Fruit fly (Drosophila melanogaster) whole organism, embryonic: ENCODE data around the gene CG17239.

Source experiments
- Atf6 ChIP-seq: fragments of 200-800 bp; sonication (Bioruptor generic); IDR thresholded peaks from 2 replicates; pipeline ENCODE4 v1.3.6; 2022; ENCODE audit warnings: missing biosample characterization, missing genetic modification characterization
- Bgb ChIP-seq: fragments of 200-800 bp; sonication (Bioruptor generic); IDR thresholded peaks from 2 replicates; pipeline ENCODE4 v1.3.6; 2022; ENCODE audit warnings: missing biosample characterization, missing genetic modification characterization; ENCODE audit not compliant: partially characterized antibody
- CG1233 ChIP-seq: fragments of 200-800 bp; sonication (Bioruptor generic); optimal IDR thresholded peaks from 4 replicates; lab custom pipeline; 2018; ENCODE audit warnings: missing biosample characterization, mild to moderate bottlenecking, missing genetic modification characterization
- CG1603 ChIP-seq: fragments of 200-800 bp; sonication (Bioruptor generic); optimal IDR thresholded peaks from 2 replicates; lab custom pipeline; 2019; ENCODE audit warnings: missing biosample characterization, mild to moderate bottlenecking, missing genetic modification characterization, moderate library complexity
- CG17361 ChIP-seq: fragments of 200-800 bp; sonication (Bioruptor generic); IDR thresholded peaks from 3 replicates; pipeline ENCODE4 v1.3.6; 2022; ENCODE audit warnings: missing biosample characterization, missing genetic modification characterization
- CG18619 ChIP-seq: fragments of 200-800 bp; sonication (Bioruptor generic); optimal IDR thresholded peaks from 3 replicates; lab custom pipeline; 2017; ENCODE audit warnings: missing biosample characterization, mild to moderate bottlenecking, missing genetic modification characterization
- CG32767 ChIP-seq: fragments of 200-800 bp; sonication (Bioruptor generic); IDR thresholded peaks from 2 replicates; pipeline ENCODE4 v1.3.6; 2022; ENCODE audit warnings: missing biosample characterization, missing genetic modification characterization
- CG34422 ChIP-seq: fragments of 200-800 bp; sonication (Bioruptor generic); IDR thresholded peaks from 3 replicates; pipeline ENCODE4 v1.3.6; 2022; ENCODE audit warnings: missing biosample characterization, missing genetic modification characterization
- CG4360 ChIP-seq: fragments of 200-800 bp; sonication (Bioruptor generic); IDR thresholded peaks from 2 replicates; pipeline ENCODE4 v1.3.6; 2022; ENCODE audit warnings: missing biosample characterization, missing genetic modification characterization
- CG5245 ChIP-seq: fragments of 200-800 bp; sonication (Bioruptor generic); optimal IDR thresholded peaks from 3 replicates; lab custom pipeline; 2016; ENCODE audit warnings: missing biosample characterization, missing genetic modification characterization
- CG6689 ChIP-seq: fragments of 200-800 bp; sonication (Bioruptor generic); IDR thresholded peaks from 2 replicates; pipeline ENCODE4 v1.3.6; 2022; ENCODE audit warnings: missing biosample characterization, missing genetic modification characterization
- CG7357 ChIP-seq: fragments of 200-800 bp; sonication (Bioruptor generic); IDR thresholded peaks from 3 replicates; pipeline ENCODE4 v1.3.6; 2022; ENCODE audit warnings: missing biosample characterization, missing genetic modification characterization
- CG7745 ChIP-seq: fragments of 200-800 bp; sonication (Bioruptor generic); optimal IDR thresholded peaks from 2 replicates; lab custom pipeline; 2018; ENCODE audit warnings: missing biosample characterization, mild to moderate bottlenecking, missing genetic modification characterization, moderate library complexity
- CG9437 ChIP-seq: fragments of 200-800 bp; sonication (Bioruptor generic); optimal IDR thresholded peaks from 2 replicates; lab custom pipeline; 2018; ENCODE audit warnings: missing biosample characterization, mild to moderate bottlenecking, missing genetic modification characterization
- Dad ChIP-seq: fragments of 200-800 bp; sonication (Bioruptor generic); optimal IDR thresholded peaks from 3 replicates; lab custom pipeline; 2016; ENCODE audit warnings: missing biosample characterization, missing genetic modification characterization
- Elba2 ChIP-seq: fragments of 200-800 bp; sonication (Bioruptor generic); optimal IDR thresholded peaks from 3 replicates; lab custom pipeline; 2016; ENCODE audit warnings: missing biosample characterization, missing genetic modification characterization
- Ets65A ChIP-seq: fragments of 200-800 bp; sonication (Bioruptor generic); peaks from one replicate; lab custom pipeline; 2016; ENCODE audit warnings: missing biosample characterization, missing genetic modification characterization
- H2.0 ChIP-seq: fragments of 200-800 bp; sonication (Bioruptor generic); IDR thresholded peaks from 2 replicates; pipeline ENCODE4 v1.3.6; 2022; ENCODE audit warnings: missing biosample characterization, missing genetic modification characterization
- Hmr ChIP-seq: fragments of 200-800 bp; sonication (Bioruptor generic); optimal IDR thresholded peaks from 3 replicates; lab custom pipeline; 2017; ENCODE audit warnings: mild to moderate bottlenecking, missing biosample characterization, missing genetic modification reagents, missing genetic modification characterization
- Hmx ChIP-seq: fragments of 200-800 bp; sonication (Bioruptor generic); optimal IDR thresholded peaks from 2 replicates; lab custom pipeline; 2016; ENCODE audit warnings: missing biosample characterization, missing genetic modification characterization
- Max ChIP-seq: fragments of 200-800 bp; sonication (Bioruptor generic); optimal IDR thresholded peaks from 2 replicates; lab custom pipeline; 2016; ENCODE audit warnings: missing biosample characterization, mild to moderate bottlenecking, missing genetic modification characterization
- Ptx1 ChIP-seq: fragments of 200-800 bp; sonication (Bioruptor generic); IDR thresholded peaks from 2 replicates; pipeline ENCODE4 v1.3.6; 2022; ENCODE audit warnings: missing biosample characterization, missing genetic modification characterization
- Sox102F ChIP-seq: fragments of 200-800 bp; sonication (Bioruptor generic); optimal IDR thresholded peaks from 2 replicates; lab custom pipeline; 2018; ENCODE audit warnings: missing biosample characterization, mild to moderate bottlenecking, missing genetic modification characterization, moderate library complexity
- TFAM ChIP-seq: fragments of 200-800 bp; sonication (Bioruptor generic); optimal IDR thresholded peaks from 2 replicates; lab custom pipeline; 2017; ENCODE audit warnings: missing biosample characterization, missing genetic modification characterization, inconsistent platforms
- ara ChIP-seq: fragments of 200-800 bp; sonication (Bioruptor generic); IDR thresholded peaks from 2 replicates; pipeline ENCODE4 v1.3.6; 2022; ENCODE audit warnings: missing biosample characterization, missing genetic modification characterization
- bcd ChIP-seq: fragments of 200-800 bp; sonication (Bioruptor generic); optimal IDR thresholded peaks from 2 replicates; lab custom pipeline; 2017; ENCODE audit warnings: missing biosample characterization, mild to moderate bottlenecking, missing genetic modification characterization
- bowl ChIP-seq: fragments of 200-800 bp; sonication (Bioruptor generic); IDR thresholded peaks from 2 replicates; pipeline ENCODE4 v1.3.6; 2022; ENCODE audit warnings: missing biosample characterization, missing genetic modification characterization
- bsh ChIP-seq, 2 experiments: fragments of 200-800 bp; sonication (Bioruptor generic); optimal IDR thresholded peaks; 2 replicates each; lab custom pipeline; 2017 to 2018; ENCODE audit warnings: mild to moderate bottlenecking in 2 of 2, missing biosample characterization in 2 of 2, missing genetic modification characterization in 2 of 2, moderate library complexity in 1 of 2
- caup ChIP-seq: fragments of 200-800 bp; sonication (Bioruptor generic); optimal IDR thresholded peaks from 3 replicates; lab custom pipeline; 2017; ENCODE audit warnings: missing biosample characterization, mild to moderate bottlenecking, missing genetic modification characterization, moderate library complexity; ENCODE audit not compliant: severe bottlenecking
- ci ChIP-seq: fragments of 200-800 bp; sonication (Bioruptor generic); IDR thresholded peaks from 3 replicates; pipeline ENCODE4 v1.3.6; 2022; ENCODE audit warnings: missing biosample characterization, missing genetic modification characterization
- dysf ChIP-seq: fragments of 200-800 bp; sonication (Bioruptor generic); IDR thresholded peaks from 3 replicates; pipeline ENCODE4 v1.3.6; 2022; ENCODE audit warnings: missing biosample characterization, missing genetic modification characterization
- emc ChIP-seq: fragments of 200-800 bp; sonication (Bioruptor generic); optimal IDR thresholded peaks from 2 replicates; lab custom pipeline; 2016; ENCODE audit warnings: missing biosample characterization, missing genetic modification characterization
- exex ChIP-seq: fragments of 200-800 bp; sonication (Bioruptor generic); optimal IDR thresholded peaks from 4 replicates; lab custom pipeline; 2018; ENCODE audit warnings: missing biosample characterization, mild to moderate bottlenecking, missing genetic modification characterization, moderate library complexity
- gce ChIP-seq: fragments of 200-800 bp; sonication (Bioruptor generic); IDR thresholded peaks from 3 replicates; pipeline ENCODE4 v1.3.6; 2022; ENCODE audit warnings: missing biosample characterization, missing genetic modification characterization
- gem ChIP-seq: fragments of 200-800 bp; sonication (Bioruptor generic); optimal IDR thresholded peaks from 2 replicates; lab custom pipeline; 2019; ENCODE audit warnings: missing biosample characterization, mild to moderate bottlenecking, missing genetic modification characterization, moderate library complexity
- gsb-n ChIP-seq: fragments of 200-800 bp; sonication (Bioruptor generic); optimal IDR thresholded peaks from 3 replicates; lab custom pipeline; 2018; ENCODE audit warnings: missing biosample characterization, mild to moderate bottlenecking, missing genetic modification characterization
- mld ChIP-seq: fragments of 200-800 bp; sonication (Bioruptor generic); IDR thresholded peaks from 3 replicates; pipeline ENCODE4 v1.3.6; 2022; ENCODE audit warnings: missing biosample characterization, missing genetic modification characterization; ENCODE audit not compliant: partially characterized antibody
- nerfin-1 ChIP-seq: fragments of 200-800 bp; sonication (Bioruptor generic); optimal IDR thresholded peaks from 3 replicates; lab custom pipeline; 2019; ENCODE audit warnings: missing biosample characterization, mild to moderate bottlenecking, missing genetic modification characterization, moderate library complexity
- pan ChIP-seq, 4 experiments: fragments of >200 bp in 3 of 4; fragments of 200-800 bp in 1 of 4; sonication (Bioruptor generic) in 1 of 4; optimal IDR thresholded peaks in 3 of 4; IDR thresholded peaks in 1 of 4; 2 replicates each; pipeline versions ENCODE4 v1.3.6 to Lab custom; 2017 to 2022; ENCODE audit warnings: missing biosample characterization in 2 of 4, missing genetic modification characterization in 2 of 4, mixed read lengths in 1 of 4
- row ChIP-seq: fragments of 200-800 bp; sonication (Bioruptor generic); IDR thresholded peaks from 3 replicates; pipeline ENCODE4 v1.3.6; 2022; ENCODE audit warnings: missing biosample characterization, missing genetic modification characterization
- scrt ChIP-seq: fragments of 200-800 bp; sonication (Bioruptor generic); optimal IDR thresholded peaks from 2 replicates; lab custom pipeline; 2018; ENCODE audit warnings: missing biosample characterization, mild to moderate bottlenecking, missing genetic modification characterization, moderate library complexity
- seq ChIP-seq: fragments of 200-800 bp; sonication (Bioruptor generic); IDR thresholded peaks from 2 replicates; pipeline ENCODE4 v1.3.6; 2022; ENCODE audit warnings: missing biosample characterization, missing genetic modification characterization
- slbo ChIP-seq: fragments of 200-800 bp; sonication (Bioruptor generic); IDR thresholded peaks from 2 replicates; pipeline ENCODE4 v1.3.6; 2022; ENCODE audit warnings: missing biosample characterization, missing genetic modification characterization
- slp2 ChIP-seq: fragments of 200-800 bp; sonication (Bioruptor generic); optimal IDR thresholded peaks from 2 replicates; lab custom pipeline; 2016; ENCODE audit warnings: missing biosample characterization, missing genetic modification characterization
- stc ChIP-seq: fragments of 200-800 bp; sonication (Bioruptor generic); IDR thresholded peaks from 2 replicates; pipeline ENCODE4 v1.3.6; 2022; ENCODE audit warnings: missing biosample characterization, missing genetic modification characterization
- ttk ChIP-seq: fragments of 200-800 bp; sonication (Bioruptor generic); IDR thresholded peaks from 2 replicates; pipeline ENCODE4 v2.1.2; 2022; ENCODE audit warnings: missing biosample characterization, missing genetic modification characterization

The CG17239 gene

dm6 chr2L:2254950-2255349 lies 2.8 kb upstream of the CG17239 start, which contains the start of gene Send1:
Gene Send1, minus strand, starts transcription at chr2L:2255050.
- TF ChIP-seq bowl (GFP tag; lab: Robert Waterston, UW): no peak
- no peak for TF ChIP-seq gce
- TF ChIP-seq Atf6 (GFP tag; lab: Robert Waterston, UW): no peak
- no peak for TF ChIP-seq CG6689 (GFP tag; lab: Robert Waterston, UW)
- TF ChIP-seq gsb-n (tag; lab: Kevin White, UChicago): no peak
- TF ChIP-seq CG5245 (GFP tag; lab: Kevin White, UChicago): no peak
- no peak for TF ChIP-seq slp2 (GFP tag; lab: Kevin White, UChicago)
- TF ChIP-seq Bgb (GFP tag; lab: Robert Waterston, UW): no peak
- no peak for TF ChIP-seq CG4360 (GFP tag; lab: Robert Waterston, UW)
- no peak for TF ChIP-seq H2.0
- no peak for TF ChIP-seq Sox102F (GFP tag; lab: Kevin White, UChicago)
- TF ChIP-seq CG18619 (GFP tag; lab: Kevin White, UChicago): no peak

dm6 chr2L:2252745-2253144 lies 604 bp upstream of the CG17239 start, which contains the start of gene CG17234:
Gene CG17234, plus strand, starts transcription at chr2L:2253045.
- no peak for TF ChIP-seq stc (GFP tag; lab: Robert Waterston, UW)
- TF ChIP-seq CG9437: no peak

dm6 chr2L:2251175-2251574 lies 966 bp downstream of the CG17239 start, which contains the start of gene Ser12:
Gene Ser12, minus strand, starts transcription at chr2L:2251275.
- TF ChIP-seq Elba2 (GFP tag; lab: Kevin White, UChicago) (no peak), mld (no peak), scrt (GFP tag; lab: Kevin White, UChicago) (no peak), caup (GFP tag; lab: Kevin White, UChicago) (no peak), bsh (GFP tag; optimal IDR thresholded peaks at IDR 0.05; lab: Kevin White, UChicago) (no peak), CG1233 (no peak), CG17361 (GFP tag; lab: Robert Waterston, UW) (no peak), TFAM (GFP tag; lab: Kevin White, UChicago) (no peak), Ptx1 (GFP tag; lab: Robert Waterston, UW) (no peak), ci (GFP tag; lab: Robert Waterston, UW) (no peak), CG32767 (GFP tag; lab: Robert Waterston, UW) (no peak), exex (tag; lab: Kevin White, UChicago) (no peak), nerfin-1 (tag; lab: Kevin White, UChicago) (no peak), CG7745 (no peak), Hmx (GFP tag; lab: Kevin White, UChicago) (no peak)

- TF ChIP-seq dysf (GFP tag; lab: Robert Waterston, UW) (0 out of 3 replicates have a peak, but pooled peaks have one; percentile 31), Ets65A (peak; percentile 93), ttk (GFP tag; lab: Robert Waterston, UW) (0 out of 2 replicates have a peak, but pooled peaks have one; percentile 9), CG6689 (GFP tag; lab: Robert Waterston, UW) (0 out of 2 replicates have a peak, but pooled peaks have one; percentile 27), CG7357 (GFP tag; lab: Robert Waterston, UW) (0 out of 3 replicates have a peak, but pooled peaks have one; percentile 30), slbo (GFP tag; lab: Robert Waterston, UW) (peak; percentile 27; the same call in 1 of the 2 replicates), row (GFP tag; lab: Robert Waterston, UW) (peak; percentile 32; the same call in 2 of the 3 replicates), pan (optimal IDR thresholded peaks at IDR 0.05; lab: Kevin White, UChicago) (no peak), pan (GFP tag; optimal IDR thresholded peaks at IDR 0.05 in 1 of 2, IDR thresholded peaks at IDR 0.05 in 1 of 2) (peak in 1 of 2 experiments; percentile 36), Hmr (peak; percentile 7), ara (0 out of 2 replicates have a peak, but pooled peaks have one; percentile 46), bcd (GFP tag; lab: Kevin White, UChicago) (no peak), emc (GFP tag; lab: Kevin White, UChicago) (no peak), seq (GFP tag; lab: Robert Waterston, UW) (0 out of 2 replicates have a peak, but pooled peaks have one; percentile 11), Sox102F (GFP tag; lab: Kevin White, UChicago) (peak; percentile 26), CG34422 (GFP tag; lab: Robert Waterston, UW) (no peak), Dad (GFP tag; lab: Kevin White, UChicago) (no peak), gce (0 out of 3 replicates have a peak, but pooled peaks have one; percentile 7), CG1603 (peak; percentile 16), gem (tag; lab: Kevin White, UChicago) (peak; percentile 23), Max (GFP tag; lab: Kevin White, UChicago) (no peak)
Observed at dm6 chr2L:2249578-2249977, 2.6 kb downstream of the CG17239 start.
